Worm (Caenorhabditis elegans) whole organism, late embryonic: ENCODE measurements around the gene vars-1.

Experiments
- F13H6.1 ChIP-seq: sonication (generic microtip); optimal IDR thresholded peaks from 2 replicates; lab custom pipeline; 2016; ENCODE audit warnings: missing genetic modification characterization, missing compliant biosample characterization
- K02D7.2 ChIP-seq: sonication (generic microtip); optimal IDR thresholded peaks from 2 replicates; lab custom pipeline; 2017; ENCODE audit warnings: mild to moderate bottlenecking, missing genetic modification characterization, missing compliant biosample characterization
- K09A11.1 ChIP-seq: sonication (generic microtip); optimal IDR thresholded peaks from 2 replicates; lab custom pipeline; 2017; ENCODE audit warnings: antibody characterized with exemption, mild to moderate bottlenecking, missing genetic modification characterization, missing compliant biosample characterization; ENCODE audit not compliant: insufficient read depth
- T23F11.4 ChIP-seq: fragments of 200-800 bp; sonication (Bioruptor generic); optimal IDR thresholded peaks from 2 replicates; lab custom pipeline; 2018; ENCODE audit warnings: mild to moderate bottlenecking, missing genetic modification characterization, missing compliant biosample characterization
- ahr-1 ChIP-seq: sonication (generic microtip); optimal IDR thresholded peaks from 2 replicates; lab custom pipeline; 2016; ENCODE audit warnings: missing genetic modification characterization, missing compliant biosample characterization
- ceh-14 ChIP-seq: sonication (generic microtip); optimal IDR thresholded peaks from 2 replicates; lab custom pipeline; 2016; ENCODE audit warnings: missing genotype, missing genetic modification characterization, missing compliant biosample characterization
- ceh-18 ChIP-seq: sonication (generic microtip); optimal IDR thresholded peaks from 2 replicates; lab custom pipeline; 2016; ENCODE audit warnings: missing genetic modification characterization, missing compliant biosample characterization
- ceh-19 ChIP-seq: fragments of 200-800 bp; sonication (Bioruptor generic); optimal IDR thresholded peaks from 2 replicates; lab custom pipeline; 2018; ENCODE audit warnings: mild to moderate bottlenecking, missing genetic modification characterization, missing compliant biosample characterization
- ceh-2 ChIP-seq: sonication (generic microtip); optimal IDR thresholded peaks from 2 replicates; lab custom pipeline; 2016; ENCODE audit warnings: missing genotype, missing genetic modification characterization, missing compliant biosample characterization
- ceh-22 ChIP-seq: sonication (generic microtip); optimal IDR thresholded peaks from 2 replicates; lab custom pipeline; 2017; ENCODE audit warnings: missing biosample characterization, missing genetic modification characterization
- ceh-30 ChIP-seq: fragments of 150-350 bp; optimal IDR thresholded peaks from 2 replicates; lab custom pipeline; 2014; ENCODE audit warnings: missing biosample characterization, missing genetic modification characterization
- elt-4 ChIP-seq: sonication (generic microtip); optimal IDR thresholded peaks from 2 replicates; lab custom pipeline; 2016; ENCODE audit warnings: missing genetic modification characterization, missing compliant biosample characterization
- eyg-1 ChIP-seq: sonication (generic microtip); optimal IDR thresholded peaks from 2 replicates; lab custom pipeline; 2016; ENCODE audit warnings: missing genotype, missing genetic modification characterization, missing compliant biosample characterization
- fax-1 ChIP-seq: sonication (generic microtip); optimal IDR thresholded peaks from 2 replicates; lab custom pipeline; 2016; ENCODE audit warnings: missing genotype, missing genetic modification characterization, missing compliant biosample characterization
- gmeb-2 ChIP-seq: sonication (generic microtip); optimal IDR thresholded peaks from 2 replicates; lab custom pipeline; 2016; ENCODE audit warnings: missing genetic modification characterization, inconsistent platforms, missing compliant biosample characterization
- hlh-30 ChIP-seq: sonication (generic microtip); optimal IDR thresholded peaks from 2 replicates; lab custom pipeline; 2017; ENCODE audit warnings: antibody characterized with exemption, missing genetic modification characterization, missing compliant biosample characterization; ENCODE audit not compliant: insufficient read depth
- nfya-1 ChIP-seq: sonication (generic microtip); optimal IDR thresholded peaks from 2 replicates; lab custom pipeline; 2017; ENCODE audit warnings: missing genetic modification characterization, mild to moderate bottlenecking, missing compliant biosample characterization, antibody characterized with exemption, moderate library complexity
- nhr-232 ChIP-seq: sonication (generic microtip); optimal IDR thresholded peaks from 2 replicates; lab custom pipeline; 2016; ENCODE audit warnings: missing genetic modification characterization, missing compliant biosample characterization
- npax-4 ChIP-seq: sonication (generic microtip); optimal IDR thresholded peaks from 2 replicates; lab custom pipeline; 2016; ENCODE audit warnings: missing genetic modification characterization, missing compliant biosample characterization
- odd-2 ChIP-seq: sonication (generic microtip); optimal IDR thresholded peaks from 2 replicates; lab custom pipeline; 2017; ENCODE audit warnings: antibody characterized with exemption, mild to moderate bottlenecking, missing genetic modification characterization, missing compliant biosample characterization
- pag-3 ChIP-seq: sonication (generic microtip); optimal IDR thresholded peaks from 2 replicates; lab custom pipeline; 2016; ENCODE audit warnings: missing compliant biosample characterization, missing genetic modification characterization, borderline replicate concordance
- pha-2 ChIP-seq: sonication (generic microtip); optimal IDR thresholded peaks from 2 replicates; lab custom pipeline; 2017; ENCODE audit warnings: mild to moderate bottlenecking, missing genetic modification characterization, missing compliant biosample characterization
- pros-1 ChIP-seq: fragments of 150-350 bp; optimal IDR thresholded peaks from 2 replicates; lab custom pipeline; 2014; ENCODE audit warnings: missing biosample characterization, missing genetic modification reagents, missing genetic modification characterization
- ref-2 ChIP-seq: sonication (generic microtip); optimal IDR thresholded peaks from 2 replicates; lab custom pipeline; 2016; ENCODE audit warnings: missing genetic modification characterization, missing compliant biosample characterization
- sdc-2 ChIP-seq: sonication (generic microtip); optimal IDR thresholded peaks from 2 replicates; lab custom pipeline; 2016; ENCODE audit warnings: missing genotype, missing genetic modification characterization, missing compliant biosample characterization
- tbx-2 ChIP-seq: sonication (generic microtip); optimal IDR thresholded peaks from 2 replicates; lab custom pipeline; 2016; ENCODE audit warnings: missing genetic modification characterization, missing compliant biosample characterization
- tbx-7 ChIP-seq: sonication (generic microtip); optimal IDR thresholded peaks from 2 replicates; lab custom pipeline; 2016; ENCODE audit warnings: missing genotype, missing genetic modification characterization, missing compliant biosample characterization
- unc-42 ChIP-seq: sonication (generic microtip); optimal IDR thresholded peaks from 2 replicates; lab custom pipeline; 2016; ENCODE audit warnings: missing genotype, missing genetic modification characterization, missing compliant biosample characterization
- unc-55 ChIP-seq: sonication (generic microtip); optimal IDR thresholded peaks from 2 replicates; lab custom pipeline; 2017; ENCODE audit warnings: missing biosample characterization, missing genetic modification reagents, missing genetic modification characterization
- ztf-16 ChIP-seq: sonication (generic microtip); optimal IDR thresholded peaks from 2 replicates; lab custom pipeline; 2017; ENCODE audit warnings: missing genetic modification characterization, missing compliant biosample characterization

Gene vars-1

DNA sequence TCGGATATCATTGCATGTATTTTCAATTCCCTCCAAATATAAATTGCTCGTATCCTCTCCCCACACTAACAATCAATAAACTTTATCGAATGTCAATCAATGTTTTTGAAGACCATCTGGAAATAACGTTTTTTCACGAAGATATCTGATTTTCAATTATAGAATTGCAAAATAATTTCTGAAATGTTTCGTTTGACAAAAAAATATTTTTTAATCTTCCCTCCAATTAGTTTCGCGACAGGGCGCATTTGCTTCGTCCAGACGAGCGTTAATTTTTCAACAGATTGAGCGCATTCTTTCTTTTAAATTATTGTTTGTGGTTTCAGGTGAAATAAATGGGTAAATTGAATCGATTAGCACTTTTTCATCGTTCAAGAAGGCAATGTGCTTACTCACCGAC is at the start of gene vars-1:
TSS of gene vars-1 (plus strand) at position 291 of the 400 bp plus-strand sequence.
- no peak for TF ChIP-seq F13H6.1 (tag; lab: Kevin White, UChicago)
- TF ChIP-seq unc-42 (tag; lab: Kevin White, UChicago) = peak; percentile 35
- peak; percentile 54 for TF ChIP-seq unc-55 (GFP tag; lab: Kevin White, UChicago)
- TF ChIP-seq sdc-2 (tag; lab: Kevin White, UChicago) = no peak
- TF ChIP-seq nfya-1 = peak; percentile 0
- no peak for TF ChIP-seq tbx-2 (tag; lab: Kevin White, UChicago)

DNA sequence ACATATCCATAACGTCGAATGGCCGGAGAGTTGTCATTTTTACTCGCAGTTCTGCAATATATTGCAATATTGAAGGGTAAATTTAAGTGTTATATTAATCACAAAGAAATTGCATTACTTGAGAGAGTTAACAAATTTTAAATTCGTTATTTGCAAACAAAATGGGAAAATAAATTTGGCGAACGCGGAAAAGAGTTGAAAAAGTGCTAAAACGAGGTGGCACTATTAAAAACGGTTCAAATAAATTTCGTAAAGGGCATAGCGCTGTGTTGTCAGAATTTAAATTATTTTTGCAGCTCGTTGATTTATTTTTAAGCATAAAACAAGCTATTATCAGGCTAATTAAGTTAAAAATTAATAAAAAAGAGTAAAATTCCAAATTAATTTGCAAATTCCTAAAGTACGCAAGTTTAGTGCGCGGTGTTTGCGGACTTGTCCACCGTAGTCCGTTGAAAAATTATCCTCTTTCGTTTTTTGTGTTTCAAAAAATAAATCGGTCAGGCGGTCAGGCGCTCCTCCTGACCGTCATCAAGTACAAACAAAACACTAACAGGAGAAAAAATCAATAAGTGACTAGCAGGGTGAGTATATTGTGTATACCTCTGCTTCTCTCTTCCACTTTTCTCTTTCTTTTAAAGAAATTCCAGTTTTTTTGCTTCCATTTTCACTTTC is 47.7 kb upstream of the vars-1 start, which contains the start of the genes natb-1 and abhd-12:
TSS of gene natb-1 (minus strand) at position 51 of the 672 bp plus-strand sequence.
TSS of gene abhd-12 (plus strand) at position 499 of the 672 bp plus-strand sequence.
- TF ChIP-seq ceh-30 (peak; percentile 27), pha-2 (tag; lab: Kevin White, UChicago) (no peak), elt-4 (tag; lab: Kevin White, UChicago) (no peak), pros-1 (tag; lab: Kevin White, UChicago) (no peak), unc-42 (tag; lab: Kevin White, UChicago) (peak; percentile 77), nhr-232 (tag; lab: Kevin White, UChicago) (no peak), odd-2 (tag; lab: Kevin White, UChicago) (no peak), unc-55 (GFP tag; lab: Kevin White, UChicago) (no peak), ceh-14 (tag; lab: Kevin White, UChicago) (peak; percentile 70), K09A11.1 (tag; lab: Kevin White, UChicago) (no peak), fax-1 (tag; lab: Kevin White, UChicago) (no peak), eyg-1 (tag; lab: Kevin White, UChicago) (no peak), tbx-7 (tag; lab: Kevin White, UChicago) (no peak), hlh-30 (tag; lab: Kevin White, UChicago) (peak; percentile 16), sdc-2 (tag; lab: Kevin White, UChicago) (no peak)

DNA sequence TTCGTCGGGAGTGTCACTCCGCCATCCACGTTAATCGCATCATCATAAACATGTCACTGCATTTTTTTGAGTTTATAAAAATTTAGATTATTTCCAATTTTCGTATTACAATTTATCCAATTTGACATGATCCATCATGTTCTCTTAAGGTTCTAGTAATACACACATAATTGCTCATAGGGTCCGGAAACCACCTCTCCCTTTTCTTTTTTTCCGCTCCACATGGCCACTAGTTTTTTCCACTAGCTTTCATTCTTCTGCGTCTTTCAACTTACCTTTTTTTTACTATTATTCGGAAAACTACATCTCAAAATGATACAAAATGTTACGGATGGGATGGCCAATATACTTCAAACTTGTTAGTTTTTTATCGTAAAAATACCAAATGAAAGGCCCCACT is 45.4 kb upstream of the vars-1 start, which contains the start of gene Y97E10AL.1:
TSS of gene Y97E10AL.1 (plus strand) at position 301 of the 400 bp plus-strand sequence.
- no peak for TF ChIP-seq ceh-22 (tag; lab: Kevin White, UChicago)
- TF ChIP-seq T23F11.4 (GFP tag; lab: Kevin White, UChicago) = no peak

DNA sequence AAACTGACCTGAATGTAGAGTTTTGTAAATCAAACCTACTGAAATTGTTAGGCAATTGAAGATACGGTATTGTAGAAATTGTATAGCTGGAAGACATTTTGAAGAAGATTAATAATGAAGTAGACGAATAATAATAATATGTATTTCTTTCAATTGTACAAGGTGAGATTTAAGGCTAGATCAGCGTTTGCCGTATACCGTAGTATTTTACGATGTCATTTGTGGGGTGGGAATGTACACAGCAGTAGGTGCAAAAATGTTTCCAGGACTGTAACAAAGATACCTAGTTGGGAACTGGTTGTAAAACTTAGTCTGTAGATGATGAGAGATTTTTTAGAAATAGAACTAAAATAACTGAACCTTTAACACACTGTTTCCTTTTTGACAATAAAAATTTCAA is 36.6 kb upstream of the vars-1 start, which contains the start of gene ceh-76:
TSS of gene ceh-76 (minus strand) at position 101 of the 400 bp plus-strand sequence.
- no peak for TF ChIP-seq gmeb-2 (tag; lab: Kevin White, UChicago)
- TF ChIP-seq npax-4 (tag; lab: Kevin White, UChicago) = no peak
- TF ChIP-seq ceh-30 = no peak
- TF ChIP-seq F13H6.1 (tag; lab: Kevin White, UChicago) = no peak
- no peak for TF ChIP-seq ahr-1
- TF ChIP-seq ceh-19 = no peak

DNA sequence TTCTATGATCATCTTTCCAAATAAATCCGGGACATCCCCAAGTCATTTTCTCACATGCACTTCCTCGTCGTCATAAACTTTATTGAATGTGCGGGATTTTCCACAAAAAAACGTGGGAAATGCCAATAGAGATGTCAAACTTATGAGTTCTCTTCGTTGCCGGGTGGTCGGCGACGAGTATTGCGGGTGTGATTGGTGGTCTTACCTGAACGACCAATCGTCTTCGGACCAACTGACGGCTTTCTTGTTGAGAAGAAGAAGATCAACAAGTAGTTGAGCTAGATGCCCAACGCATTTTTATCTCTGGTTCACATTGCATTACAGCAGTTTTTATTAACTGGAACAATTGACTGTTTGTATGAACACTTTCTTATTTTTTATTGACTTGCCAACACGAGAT is 36.0 kb upstream of the vars-1 start:
- TF ChIP-seq ref-2 (tag; lab: Kevin White, UChicago) (no peak), tbx-2 (tag; lab: Kevin White, UChicago) (no peak), K02D7.2 (tag; lab: Kevin White, UChicago) (no peak)

DNA sequence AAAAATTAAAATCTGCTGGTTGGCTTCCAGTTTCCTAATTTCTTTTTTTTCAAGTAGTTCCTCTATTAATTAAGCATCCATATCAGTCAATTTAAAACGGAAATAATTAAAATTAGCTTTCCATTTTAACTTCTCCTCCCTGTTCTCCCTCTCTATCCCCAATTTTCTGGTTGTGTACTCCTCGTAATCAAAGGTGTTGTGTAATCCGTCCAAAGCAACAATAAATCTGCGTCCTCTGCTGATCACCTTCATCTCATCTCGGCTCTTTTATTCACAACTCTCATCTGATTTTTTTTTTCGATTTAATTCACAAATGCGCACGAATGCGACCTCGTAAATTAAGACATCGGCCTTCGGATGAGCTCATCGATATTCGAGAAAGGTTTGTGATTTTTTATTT is 35.3 kb upstream of the vars-1 start, which contains the start of gene Y97E10AR.2:
TSS of gene Y97E10AR.2 (plus strand) at position 301 of the 400 bp plus-strand sequence.
- TF ChIP-seq ceh-2 (tag; lab: Kevin White, UChicago) (no peak), unc-55 (GFP tag; lab: Kevin White, UChicago) (no peak), ceh-14 (tag; lab: Kevin White, UChicago) (no peak), ceh-18 (tag; lab: Kevin White, UChicago) (no peak), hlh-30 (tag; lab: Kevin White, UChicago) (no peak), ztf-16 (tag; lab: Kevin White, UChicago) (no peak), gmeb-2 (tag; lab: Kevin White, UChicago) (no peak), pag-3 (no peak)
